Worm (Caenorhabditis elegans) whole organism, L4/young adult: Measurements from ENCODE around the gene H04J21.4.

Experiments
- W03F9.2 ChIP-seq: fragments of 150-350 bp; optimal IDR thresholded peaks from 2 replicates; lab custom pipeline; 2014; ENCODE audit warnings: missing biosample characterization, missing genetic modification characterization
- dao-5 ChIP-seq: sonication (generic microtip); optimal IDR thresholded peaks from 2 replicates; lab custom pipeline; 2016; ENCODE audit warnings: missing genotype, missing genetic modification characterization, moderate library complexity, missing compliant biosample characterization
- him-1 ChIP-seq: sonication (generic microtip); optimal IDR thresholded peaks from 2 replicates; lab custom pipeline; 2016; ENCODE audit warnings: missing genotype, missing genetic modification reagents, missing genetic modification characterization, missing compliant biosample characterization

H04J21.4 gene

DNA sequence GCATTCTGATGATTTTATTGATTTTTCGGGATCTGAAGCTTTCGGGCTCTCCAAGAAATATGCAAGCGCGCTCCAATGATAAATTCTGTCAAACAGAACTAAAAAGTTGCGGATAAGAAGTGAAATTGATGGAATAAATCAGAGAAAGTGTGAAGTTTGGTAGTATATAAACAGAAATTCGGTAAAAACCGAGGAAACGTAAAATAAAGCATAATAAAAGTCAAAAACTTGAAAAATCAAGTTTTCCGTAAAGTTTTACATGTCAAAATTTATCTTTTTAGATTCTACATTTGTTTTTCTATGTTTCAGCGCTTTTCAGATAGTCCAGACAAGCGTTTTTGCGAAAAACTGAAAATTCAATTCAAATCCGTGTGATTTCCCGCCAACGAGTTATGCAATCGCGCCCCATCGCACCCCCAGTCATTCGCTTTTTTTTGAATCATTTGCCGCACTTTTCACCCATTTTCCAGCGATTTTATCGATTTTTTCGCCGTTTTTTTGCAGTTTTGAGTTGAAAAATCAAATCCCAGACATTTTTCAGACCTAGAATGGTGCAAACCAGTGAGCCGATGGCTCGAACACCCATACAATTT is 37.2 kb downstream of the H04J21.4 start, which contains the start of the genes Y54F10BM.13 and ppm-1.D:
Y54F10BM.13 (minus strand) TSS at position 51 of the 593 bp plus-strand sequence.
ppm-1.D (plus strand) TSS at position 540 of the 593 bp plus-strand sequence.
- TF ChIP-seq dao-5, result no peak
- TF ChIP-seq him-1, result no peak
- TF ChIP-seq W03F9.2 (tag; lab: Kevin White, UChicago), result no peak

ce11 chrIII:2330389-2330788 is 37.9 kb downstream of the H04J21.4 start:
- no peak for TF ChIP-seq W03F9.2 (tag; lab: Kevin White, UChicago)

DNA sequence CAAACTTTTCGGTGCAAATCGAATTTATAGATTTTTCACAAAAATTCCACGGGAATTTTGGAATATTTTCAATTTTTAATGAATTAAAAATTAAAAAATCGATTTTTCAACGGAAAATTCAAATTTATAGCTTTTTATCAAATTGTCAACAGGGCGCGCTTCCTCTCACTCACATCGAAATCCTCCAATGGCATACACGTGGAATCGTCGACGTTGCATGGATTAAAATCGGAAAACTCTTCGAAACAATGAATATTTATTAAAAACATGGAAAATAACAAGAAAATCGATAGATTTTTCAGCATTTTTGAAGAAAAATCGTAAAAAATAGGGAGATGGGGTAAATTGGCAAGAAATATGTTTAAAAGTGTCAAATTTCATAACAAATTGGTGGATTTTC is 39.0 kb downstream of the H04J21.4 start, which contains the start of gene Y54F10BM.12:
Y54F10BM.12 (minus strand) TSS at position 344 of the 400 bp plus-strand sequence.
- TF ChIP-seq dao-5 (no peak), him-1 (no peak), W03F9.2 (tag; lab: Kevin White, UChicago) (no peak)

ce11 chrIII:2328612-2329011 is 39.7 kb downstream of the H04J21.4 start:
- TF ChIP-seq dao-5, result no peak
- no peak for TF ChIP-seq him-1
- TF ChIP-seq W03F9.2 (tag; lab: Kevin White, UChicago), result no peak

ce11 chrIII:2324703-2325102 is 43.6 kb downstream of the H04J21.4 start:
- no peak for TF ChIP-seq W03F9.2 (tag; lab: Kevin White, UChicago)
- no peak for TF ChIP-seq him-1
